Worm (Caenorhabditis elegans): ENCODE results near the gene F18E3.13.

Gene F18E3.13

ce11 chrV:7465509-7465908 is 49.5 kb downstream of the F18E3.13 start, which contains the start of gene F25E5.1 (continued):
- TF ChIP-seq ets-4 (tag; optimal IDR thresholded peaks at IDR 0.05): peak; percentile 78
- no peak for TF ChIP-seq pax-1 (tag; optimal IDR thresholded peaks at IDR 0.05)
- no peak for TF ChIP-seq ahr-1 (tag; optimal IDR thresholded peaks at IDR 0.05)
- TF ChIP-seq ceh-9 (tag; optimal IDR thresholded peaks at IDR 0.05): no peak
- TF ChIP-seq ref-2 (tag; optimal IDR thresholded peaks at IDR 0.05): peak; percentile 36
- no peak for TF ChIP-seq elt-4 (tag; optimal IDR thresholded peaks at IDR 0.05)
- TF ChIP-seq unc-55 (GFP tag; optimal IDR thresholded peaks at IDR 0.05): peak; percentile 2
- TF ChIP-seq ceh-2 (tag; optimal IDR thresholded peaks at IDR 0.05): peak; percentile 69
- no peak for TF ChIP-seq Y22D7AL.16 (tag; optimal IDR thresholded peaks at IDR 0.05)
- no peak for TF ChIP-seq pha-2 (tag; optimal IDR thresholded peaks at IDR 0.05)
- no peak for TF ChIP-seq lin-11 (tag; optimal IDR thresholded peaks at IDR 0.05)
- peak; percentile 27 for TF ChIP-seq dmd-4 (tag; optimal IDR thresholded peaks at IDR 0.05; ENCODE audit: borderline replicate concordance)
- TF ChIP-seq madf-2 (tag; optimal IDR thresholded peaks at IDR 0.05): no peak
- TF ChIP-seq npax-4 (tag; optimal IDR thresholded peaks at IDR 0.05): no peak
- TF ChIP-seq ceh-18 (tag; optimal IDR thresholded peaks at IDR 0.05): peak; percentile 30
- TF ChIP-seq C08G9.2 (tag; optimal IDR thresholded peaks at IDR 0.05): peak; percentile 81
- peak; percentile 61 for TF ChIP-seq unc-42 (tag; optimal IDR thresholded peaks at IDR 0.05)
- no peak for TF ChIP-seq K02D7.2 (tag; optimal IDR thresholded peaks at IDR 0.05)
- peak; percentile 15 for TF ChIP-seq unc-86 (tag; optimal IDR thresholded peaks at IDR 0.05)
- TF ChIP-seq mec-3 (tag; optimal IDR thresholded peaks at IDR 0.05; ENCODE audit: borderline replicate concordance): no peak
- no peak for TF ChIP-seq pqm-1 (tag; optimal IDR thresholded peaks at IDR 0.05)
- peak; percentile 53 for TF ChIP-seq tbx-7 (tag; optimal IDR thresholded peaks at IDR 0.05)
- peak; percentile 70 for TF ChIP-seq nfya-1 (tag; optimal IDR thresholded peaks at IDR 0.05)
- TF ChIP-seq odd-2 (tag; optimal IDR thresholded peaks at IDR 0.05): no peak

Data from whole organism, late embryonic.